Worm (Caenorhabditis elegans): Measurements from ENCODE around the gene fbxa-31.

ce11 chrIII:1269156-1269555, 2.1 kb downstream of the fbxa-31 start, which contains the start of gene fbxa-32:
- TF ChIP-seq skn-1 (tag; optimal IDR thresholded peaks at IDR 0.05) (no peak), pqm-1 (tag; optimal IDR thresholded peaks at IDR 0.05) (peak; percentile 15), ceh-82 (tag; optimal IDR thresholded peaks at IDR 0.05) (no peak), T20F7.1 (GFP tag; optimal IDR thresholded peaks at IDR 0.05) (no peak), R02D3.7 (tag; optimal IDR thresholded peaks at IDR 0.05) (no peak), snpc-1.2 (GFP tag; IDR thresholded peaks at IDR 0.05) (no peak), lin-13 (GFP tag; optimal IDR thresholded peaks at IDR 0.05) (no peak), F10B5.3 (tag; optimal IDR thresholded peaks at IDR 0.05) (no peak), lir-3 (tag; optimal IDR thresholded peaks at IDR 0.05) (no peak), jun-1 (tag; optimal IDR thresholded peaks at IDR 0.05) (no peak)

Measured in whole organism, L4 larva.